Worm (Caenorhabditis elegans) whole organism, early embryonic: ENCODE results near the gene T25D1.3.

Source experiments
- F13C5.2 ChIP-seq: sonication (generic microtip); optimal IDR thresholded peaks from 2 replicates; lab custom pipeline; 2017; ENCODE audit warnings: mild to moderate bottlenecking, missing genetic modification characterization, inconsistent platforms, missing compliant biosample characterization
- aly-1 ChIP-seq: sonication (generic microtip); optimal IDR thresholded peaks from 2 replicates; lab custom pipeline; 2016; ENCODE audit warnings: missing genetic modification characterization, missing compliant biosample characterization
- ama-1 ChIP-seq: fragments of 150-350 bp; optimal IDR thresholded peaks from 2 replicates; lab custom pipeline; 2014
- ceh-36 ChIP-seq: sonication (generic microtip); optimal IDR thresholded peaks from 2 replicates; lab custom pipeline; 2016; ENCODE audit warnings: missing genetic modification characterization, inconsistent platforms, missing compliant biosample characterization
- ets-7 ChIP-seq: sonication (generic microtip); optimal IDR thresholded peaks from 2 replicates; lab custom pipeline; 2016; ENCODE audit warnings: missing genotype, missing genetic modification characterization, missing compliant biosample characterization
- flt-1 ChIP-seq: fragments of 200-800 bp; sonication (Bioruptor generic); IDR thresholded peaks from 2 replicates; pipeline ENCODE4 v1.3.6; 2022; ENCODE audit warnings: missing genetic modification characterization, missing compliant biosample characterization
- hmbx-1 ChIP-seq: sonication (generic microtip); optimal IDR thresholded peaks from 2 replicates; lab custom pipeline; 2016; ENCODE audit warnings: mild to moderate bottlenecking, missing genetic modification characterization, missing compliant biosample characterization
- hmg-4 ChIP-seq: fragments of 200-800 bp; sonication (Bioruptor generic); optimal IDR thresholded peaks from 2 replicates; lab custom pipeline; 2018; ENCODE audit warnings: mild to moderate bottlenecking, missing genetic modification characterization, missing compliant biosample characterization
- pes-1 ChIP-seq: fragments of 200-800 bp; sonication (Bioruptor generic); IDR thresholded peaks from 2 replicates; pipeline ENCODE4 v1.3.6; 2022; ENCODE audit warnings: missing genetic modification reagents, missing genetic modification characterization, missing compliant biosample characterization
- sea-1 ChIP-seq: fragments of 200-800 bp; sonication (Bioruptor generic); conservative IDR thresholded peaks from 2 replicates; pipeline ENCODE4 v1.3.6; 2022; ENCODE audit warnings: missing genetic modification characterization, missing compliant biosample characterization
- tbx-11 ChIP-seq: fragments of 200-800 bp; sonication (Bioruptor generic); IDR thresholded peaks from 2 replicates; pipeline ENCODE4 v1.3.6; 2022; ENCODE audit warnings: missing genetic modification characterization, missing compliant biosample characterization
- tbx-37 ChIP-seq: fragments of 200-800 bp; sonication (Bioruptor generic); conservative IDR thresholded peaks from 2 replicates; pipeline ENCODE4 v1.3.6; 2022; ENCODE audit warnings: missing genetic modification reagents, missing genetic modification characterization, missing compliant biosample characterization
- tra-4 ChIP-seq: sonication (generic microtip); optimal IDR thresholded peaks from 2 replicates; lab custom pipeline; 2017; ENCODE audit warnings: missing genetic modification characterization, missing compliant biosample characterization

DNA sequence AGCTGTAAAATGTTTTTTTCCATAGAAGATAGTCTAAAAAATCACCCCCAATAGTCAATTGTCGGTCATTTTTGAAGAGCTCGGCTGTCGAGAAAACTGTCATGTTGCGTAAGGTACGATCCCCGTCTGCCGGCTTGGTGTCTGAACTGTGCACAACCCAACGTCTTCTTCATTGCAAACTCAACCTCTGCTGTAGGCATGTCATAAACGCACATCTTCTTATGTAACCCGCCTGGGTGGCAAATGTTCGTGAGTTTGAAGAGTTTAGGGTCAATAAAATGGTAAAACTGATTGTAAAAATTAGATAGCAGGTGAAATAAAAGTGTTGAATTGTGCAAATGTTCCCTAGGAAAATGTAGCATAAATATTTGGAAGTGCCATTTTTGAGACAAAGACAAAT lies 18.9 kb downstream of the T25D1.3 start:
- no peak for TF ChIP-seq ets-7 (tag; lab: Kevin White, UChicago)
- TF ChIP-seq aly-1 (tag; lab: Kevin White, UChicago) = no peak
- no peak for TF ChIP-seq sea-1 (GFP tag; lab: Robert Waterston, UW)
- TF ChIP-seq pes-1 (GFP tag; lab: Robert Waterston, UW) = no peak
- no peak for TF ChIP-seq flt-1 (GFP tag; lab: Robert Waterston, UW)
- no peak for TF ChIP-seq ama-1 (lab: Kevin White, UChicago)
- no peak for TF ChIP-seq ceh-36 (tag; lab: Kevin White, UChicago)
- TF ChIP-seq tbx-37 = no peak
- TF ChIP-seq tbx-11 (GFP tag; lab: Robert Waterston, UW) = no peak
- no peak for TF ChIP-seq hmbx-1 (tag; lab: Kevin White, UChicago)
- no peak for TF ChIP-seq hmg-4 (GFP tag; lab: Kevin White, UChicago)
- no peak for TF ChIP-seq F13C5.2 (tag; lab: Kevin White, UChicago)
- TF ChIP-seq tra-4 (tag; lab: Kevin White, UChicago) = no peak
